Fruit fly (Drosophila melanogaster) Kc167 (cell line): ENCODE data around the gene CG14851.

Experiments
- Sin3A ChIP-seq: fragments of >200 bp; optimal IDR thresholded peaks from 2 replicates; lab custom pipeline; 2018; ENCODE audit warnings: missing external identifiers
- insv ChIP-seq: fragments of >200 bp; optimal IDR thresholded peaks from 3 replicates; lab custom pipeline; 2018; ENCODE audit warnings: missing external identifiers

DNA sequence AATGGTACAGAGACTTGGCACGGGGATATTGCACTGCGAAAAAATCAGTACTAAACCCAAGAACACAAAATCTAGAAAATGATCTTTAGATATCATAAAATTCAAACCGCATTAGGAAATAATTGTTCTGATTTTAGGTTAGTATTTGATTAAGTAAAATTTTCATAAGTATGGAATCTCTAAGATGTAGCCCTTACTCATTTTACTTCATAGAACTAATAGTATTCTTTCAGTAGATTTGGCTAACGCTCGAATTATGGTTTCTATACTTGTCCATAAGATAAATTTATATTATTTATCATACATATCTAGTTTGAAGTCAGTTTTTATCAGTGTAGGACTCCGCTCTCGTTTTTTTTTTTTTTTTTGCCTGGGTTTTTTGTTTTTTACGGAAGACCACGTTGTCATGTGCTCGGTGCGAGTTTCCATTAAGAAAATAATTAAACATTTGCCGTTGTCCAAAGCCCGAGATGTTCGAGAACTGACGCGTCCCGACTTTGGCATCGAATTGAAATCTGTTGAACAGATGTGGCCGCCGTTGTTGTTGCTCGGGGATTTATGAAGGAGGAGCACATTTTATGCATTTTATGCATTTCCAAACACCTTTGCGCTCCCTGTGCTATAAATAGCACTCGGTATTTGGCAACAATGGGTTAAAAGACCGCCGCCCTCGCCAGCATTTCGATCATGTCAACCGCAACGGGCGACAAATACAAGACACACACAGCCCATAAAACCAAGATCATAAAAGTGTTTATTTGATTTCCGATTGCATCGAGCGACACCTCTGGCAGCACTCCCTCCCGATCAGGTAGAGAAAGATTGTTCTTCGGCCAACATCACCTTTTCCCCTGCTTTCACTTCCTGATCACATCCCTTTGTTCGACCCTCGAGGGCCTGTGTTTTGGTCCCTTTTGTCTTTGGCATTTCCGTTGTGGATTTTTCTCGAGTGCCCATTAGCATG lies 24.6 kb downstream of the CG14851 start:
- no peak for TF ChIP-seq Sin3A (lab: Kevin White, UChicago)
- TF ChIP-seq insv (lab: Kevin White, UChicago): no peak
